Worm (Caenorhabditis elegans): ENCODE measurements around the gene F47B8.13.

DNA sequence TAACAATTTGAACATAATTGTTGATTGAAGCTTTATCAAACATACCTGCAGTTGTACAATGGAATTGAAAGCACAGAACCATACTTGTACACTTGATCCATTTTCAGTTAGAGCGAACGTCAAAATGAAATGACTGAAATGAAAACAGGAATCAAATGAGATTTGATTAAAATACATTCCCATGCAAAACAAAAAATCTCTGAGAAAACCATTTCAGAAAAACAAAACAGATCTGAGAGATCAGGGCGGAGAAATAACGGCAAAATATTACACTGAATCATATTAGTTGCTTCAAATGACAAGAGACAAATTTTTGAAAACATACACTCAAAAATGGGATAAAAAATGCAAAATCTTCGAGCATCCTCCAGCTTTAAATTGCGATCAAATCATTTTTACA, 39.8 kb downstream of the F47B8.13 start, which contains the start of gene srt-33:
- no peak for TF ChIP-seq him-1 (tag; optimal IDR thresholded peaks at IDR 0.05)
- TF ChIP-seq dao-5 (tag; optimal IDR thresholded peaks at IDR 0.05): no peak
